Worm (Caenorhabditis elegans): ENCODE results near the gene B0280.2.

Gene B0280.2

ce11 chrIII:7146341-7146740, 21.9 kb downstream of the B0280.2 start:
- TF ChIP-seq nhr-179 (tag; optimal IDR thresholded peaks at IDR 0.05) (no peak), C17E4.6 (GFP tag; IDR thresholded peaks at IDR 0.05) (no peak), K12H6.12 (tag; optimal IDR thresholded peaks at IDR 0.05) (no peak), athp-1 (tag; optimal IDR thresholded peaks at IDR 0.05) (no peak), lin-35 (GFP tag; optimal IDR thresholded peaks at IDR 0.05) (no peak), madf-3 (GFP tag; IDR thresholded peaks at IDR 0.05) (0 out of 2 replicates have a peak, but pooled peaks have one; percentile 26), akir-1 (GFP tag; optimal IDR thresholded peaks at IDR 0.05) (no peak), ekl-4 (GFP tag; IDR thresholded peaks at IDR 0.05) (no peak)

DNA sequence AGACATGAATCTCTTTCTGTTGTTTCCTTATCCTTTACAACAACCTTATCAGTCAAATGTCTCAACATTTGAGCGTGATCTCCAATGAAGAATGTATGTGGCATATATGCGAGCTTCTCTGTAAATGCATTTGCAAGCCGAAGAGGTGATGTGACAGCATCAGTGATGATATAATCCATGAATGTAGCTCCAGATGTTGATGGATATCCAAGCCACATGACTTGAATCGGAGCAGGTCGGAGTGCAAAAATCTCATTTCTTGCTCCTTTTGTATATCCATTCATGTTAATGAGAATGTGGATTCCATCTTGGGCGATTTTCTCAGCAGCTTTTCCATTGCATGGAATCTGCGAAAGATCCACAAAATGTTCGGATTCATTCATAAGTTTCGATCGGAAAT, 23.7 kb downstream of the B0280.2 start:
- TF ChIP-seq madf-10 (tag; optimal IDR thresholded peaks at IDR 0.05) (no peak), let-607 (tag; optimal IDR thresholded peaks at IDR 0.05) (no peak)

- no peak for TF ChIP-seq somi-1 (GFP tag; optimal IDR thresholded peaks at IDR 0.05)
- TF ChIP-seq ceh-91 (GFP tag; IDR thresholded peaks at IDR 0.05): no peak
- no peak for TF ChIP-seq K12H6.12 (tag; optimal IDR thresholded peaks at IDR 0.05)
- TF ChIP-seq lin-40 (tag; optimal IDR thresholded peaks at IDR 0.05): no peak
- TF ChIP-seq B0035.1 (tag; optimal IDR thresholded peaks at IDR 0.05): no peak
- no peak for TF ChIP-seq T07F8.4 (tag; optimal IDR thresholded peaks at IDR 0.05)
- TF ChIP-seq lag-1 (GFP tag; IDR thresholded peaks at IDR 0.05): no peak
- TF ChIP-seq unc-62 (GFP tag; optimal IDR thresholded peaks at IDR 0.05): no peak
- TF ChIP-seq madf-10 (tag; optimal IDR thresholded peaks at IDR 0.05): no peak
- no peak for TF ChIP-seq ceh-27 (GFP tag; optimal IDR thresholded peaks at IDR 0.05)
- TF ChIP-seq snpc-1.3 (tag; optimal IDR thresholded peaks at IDR 0.05; ENCODE audit: insufficient read depth): no peak
- no peak for TF ChIP-seq D2030.7 (GFP tag; IDR thresholded peaks at IDR 0.05)
- no peak for TF ChIP-seq cebp-1 (GFP tag; IDR thresholded peaks at IDR 0.05)
- TF ChIP-seq cebp-1 (tag; optimal IDR thresholded peaks at IDR 0.05): no peak
- no peak for TF ChIP-seq lsl-1 (GFP tag; optimal IDR thresholded peaks at IDR 0.05)
- TF ChIP-seq Y67H2A.10 (GFP tag; conservative IDR thresholded peaks at IDR 0.05): no peak
These were observed 25.7 kb downstream of the B0280.2 start for ce11 chrIII:7150162-7150561.

ce11 chrIII:7152569-7152968, 28.1 kb downstream of the B0280.2 start:
- no peak for TF ChIP-seq nhr-27 (tag; optimal IDR thresholded peaks at IDR 0.05)
- TF ChIP-seq Y56A3A.18 (GFP tag; IDR thresholded peaks at IDR 0.05): no peak
- no peak for TF ChIP-seq bed-2 (GFP tag; IDR thresholded peaks at IDR 0.05)
- no peak for TF ChIP-seq nhr-179 (tag; optimal IDR thresholded peaks at IDR 0.05)
- TF ChIP-seq zfh-2 (GFP tag; conservative IDR thresholded peaks at IDR 0.05): no peak
- TF ChIP-seq attf-6 (GFP tag; IDR thresholded peaks at IDR 0.05): no peak
- no peak for TF ChIP-seq snpc-1.3 (tag; optimal IDR thresholded peaks at IDR 0.05; ENCODE audit: insufficient read depth)
- no peak for TF ChIP-seq ztf-3 (GFP tag; optimal IDR thresholded peaks at IDR 0.05)
- TF ChIP-seq F23B12.7 (tag; optimal IDR thresholded peaks at IDR 0.05; ENCODE audit: insufficient read depth): no peak
- TF ChIP-seq aptf-2 (GFP tag; conservative IDR thresholded peaks at IDR 0.05): no peak
- TF ChIP-seq Y67H2A.10 (GFP tag; conservative IDR thresholded peaks at IDR 0.05): no peak

DNA sequence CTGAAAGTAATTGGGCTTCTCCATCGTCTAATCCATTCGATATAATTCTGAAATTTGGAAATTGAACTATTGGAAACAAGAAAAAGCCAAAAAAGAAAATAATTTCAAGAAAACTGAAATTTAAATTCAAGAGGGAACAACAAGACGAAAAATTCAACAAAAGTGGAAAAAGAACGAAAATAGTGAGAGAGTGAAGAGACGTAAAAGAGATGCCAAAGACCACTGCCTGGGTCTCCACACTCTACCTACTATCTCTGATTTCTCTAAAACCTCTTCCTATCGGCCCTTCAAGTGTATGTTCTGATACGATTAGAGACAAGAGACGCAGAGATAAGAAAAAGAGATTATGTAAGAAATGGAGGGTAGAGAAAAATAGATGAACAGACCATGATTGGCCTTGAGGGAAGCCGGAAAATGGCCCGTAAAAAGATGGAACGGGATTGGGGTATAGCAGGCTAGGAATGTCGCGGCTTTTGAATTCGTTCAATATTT, 29.3 kb downstream of the B0280.2 start, which contains the start of gene ogt-1:
ogt-1 (minus strand) TSS at position 51 of the 492 bp plus-strand sequence.
- TF ChIP-seq sptf-2 (GFP tag; optimal IDR thresholded peaks at IDR 0.05) (no peak), athp-1 (tag; optimal IDR thresholded peaks at IDR 0.05) (peak; percentile 13), hsf-1 (GFP tag; IDR thresholded peaks at IDR 0.05) (0 out of 2 replicates have a peak, but pooled peaks have one; percentile 6), ceh-27 (GFP tag; optimal IDR thresholded peaks at IDR 0.05) (peak; percentile 76), tbp1 (GFP tag; optimal IDR thresholded peaks at IDR 0.05) (peak; percentile 52), lsy-27 (tag; optimal IDR thresholded peaks at IDR 0.05; ENCODE audit: borderline replicate concordance, insufficient read depth) (no peak), hrde-1 (tag; optimal IDR thresholded peaks at IDR 0.05; ENCODE audit: borderline replicate concordance) (no peak), let-526 (GFP tag; IDR thresholded peaks at IDR 0.05) (no peak), hmg-1.2 (GFP tag; IDR thresholded peaks at IDR 0.05) (peak; percentile 89), nhr-120 (GFP tag; IDR thresholded peaks at IDR 0.05) (no peak), ekl-4 (GFP tag; IDR thresholded peaks at IDR 0.05) (peak; percentile 69), B0336.3 (GFP tag; IDR thresholded peaks at IDR 0.05) (0 out of 2 replicates have a peak, but pooled peaks have one; percentile 38), aptf-2 (GFP tag; conservative IDR thresholded peaks at IDR 0.05) (peak; percentile 59)

Measured in whole organism, young adult.